Worm (Caenorhabditis elegans): Measurements from ENCODE around the gene Y66D12A.10.
A peak's percentile ranks its signal among the peaks of the same experiment; 100 is the strongest.

Gene Y66D12A.10

ce11 chrIII:11588911-11589310, 23.2 kb downstream of the Y66D12A.10 start, which contains the start of gene Y66D12A.3:
Y66D12A.3 (plus strand) TSS chrIII:11589211.
- no peak for TF ChIP-seq rpc-1 (optimal IDR thresholded peaks at IDR 0.05)
- no peak for TF ChIP-seq rpc-1 (tag; optimal IDR thresholded peaks at IDR 0.05)
- TF ChIP-seq lsy-27 (tag; optimal IDR thresholded peaks at IDR 0.05; ENCODE audit: borderline replicate concordance, insufficient read depth): no peak
- no peak for TF ChIP-seq pha-4 (tag; optimal IDR thresholded peaks at IDR 0.05)
- no peak for TF ChIP-seq sptf-2 (GFP tag; optimal IDR thresholded peaks at IDR 0.05)
- no peak for TF ChIP-seq hmg-20 (GFP tag; IDR thresholded peaks at IDR 0.05)
- no peak for TF ChIP-seq chd-7 (tag; optimal IDR thresholded peaks at IDR 0.05)
- no peak for TF ChIP-seq hsf-1 (GFP tag; IDR thresholded peaks at IDR 0.05)
- no peak for TF ChIP-seq K12H6.12 (tag; optimal IDR thresholded peaks at IDR 0.05)
- TF ChIP-seq mes-4 (tag; optimal IDR thresholded peaks at IDR 0.05): no peak
- TF ChIP-seq madf-8 (GFP tag; conservative IDR thresholded peaks at IDR 0.05): no peak

DNA sequence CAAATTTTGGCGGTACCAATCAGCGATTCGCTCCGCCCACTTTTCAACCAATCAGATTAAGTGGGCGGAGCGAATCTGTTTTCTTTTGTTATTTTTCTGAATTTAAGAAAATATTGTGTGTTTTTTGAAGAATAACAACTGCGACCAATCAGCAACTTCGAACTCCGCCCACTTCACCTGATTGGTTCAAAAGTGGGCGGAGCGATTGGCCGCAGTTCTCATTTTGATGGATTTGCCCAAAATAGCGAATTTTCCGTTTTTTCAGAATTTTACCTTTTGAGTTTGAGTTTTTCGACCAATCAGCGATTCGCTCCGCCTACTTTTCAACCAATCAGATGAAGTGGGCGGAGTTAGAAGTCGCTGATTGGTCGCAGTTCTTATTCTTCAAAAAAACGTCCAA, 23.6 kb downstream of the Y66D12A.10 start:
- TF ChIP-seq madf-6 (GFP tag; IDR thresholded peaks at IDR 0.05): no peak
- no peak for TF ChIP-seq tbx-9 (tag; optimal IDR thresholded peaks at IDR 0.05; ENCODE audit: borderline replicate concordance)
- no peak for TF ChIP-seq repo-1 (tag; optimal IDR thresholded peaks at IDR 0.05)
- TF ChIP-seq chd-7 (tag; optimal IDR thresholded peaks at IDR 0.05): no peak
- no peak for TF ChIP-seq C06A6.2 (GFP tag; conservative IDR thresholded peaks at IDR 0.05)

DNA sequence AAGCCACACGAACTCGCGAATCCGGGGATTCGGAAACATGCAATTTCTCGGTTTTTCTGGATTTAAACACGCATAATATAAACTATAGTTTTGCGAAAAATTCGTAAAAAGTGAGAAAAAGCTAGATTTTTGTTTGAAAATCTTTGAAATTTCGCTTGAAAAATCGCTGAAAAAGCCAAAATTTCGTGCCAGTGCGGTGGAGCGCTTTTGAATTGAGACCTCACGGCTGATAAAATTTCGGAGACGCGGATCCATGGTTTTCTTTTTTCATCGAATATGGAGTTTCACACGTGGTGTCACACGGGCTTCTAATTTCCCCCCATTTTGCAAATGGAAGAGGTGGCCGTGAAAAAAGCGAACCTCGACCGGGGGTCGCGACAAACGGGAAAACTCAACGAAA, 24.6 kb downstream of the Y66D12A.10 start:
- peak; percentile 85 for TF ChIP-seq ceh-100 (GFP tag; IDR thresholded peaks at IDR 0.05)
- TF ChIP-seq Y53G8AR.9 (GFP tag; conservative IDR thresholded peaks at IDR 0.05): no peak
- no peak for TF ChIP-seq mel-28 (tag; optimal IDR thresholded peaks at IDR 0.05; ENCODE audit: borderline replicate concordance)
- TF ChIP-seq hmg-1.2 (GFP tag; IDR thresholded peaks at IDR 0.05): no peak
- TF ChIP-seq mcd-1 (GFP tag; IDR thresholded peaks at IDR 0.05): peak; percentile 72
- no peak for TF ChIP-seq C06A6.2 (GFP tag; conservative IDR thresholded peaks at IDR 0.05)
- no peak for TF ChIP-seq bed-2 (GFP tag; IDR thresholded peaks at IDR 0.05)
- no peak for TF ChIP-seq repo-1 (tag; optimal IDR thresholded peaks at IDR 0.05)
- TF ChIP-seq attf-3 (GFP tag; conservative IDR thresholded peaks at IDR 0.05): no peak
- no peak for TF ChIP-seq madf-10 (tag; optimal IDR thresholded peaks at IDR 0.05)

DNA sequence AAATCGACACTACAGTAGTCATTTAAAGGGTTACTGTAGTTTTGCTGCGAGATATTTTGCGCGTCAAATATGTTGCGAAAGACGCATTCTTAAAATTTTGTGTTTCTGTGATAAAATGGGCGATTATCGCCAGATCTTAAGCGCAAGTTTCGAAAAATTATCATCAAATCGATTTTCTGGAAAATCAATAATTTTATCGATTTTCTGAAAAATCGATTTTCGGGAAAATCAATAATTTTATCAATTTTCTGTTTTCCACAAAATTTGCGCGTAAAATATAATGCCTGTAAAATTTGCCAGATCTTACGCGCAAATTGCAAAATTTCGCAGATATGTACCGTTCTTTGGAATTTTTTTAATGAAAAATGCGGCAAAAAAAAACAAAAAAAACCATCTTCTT, 26.4 kb downstream of the Y66D12A.10 start:
- no peak for TF ChIP-seq mel-28 (tag; optimal IDR thresholded peaks at IDR 0.05; ENCODE audit: borderline replicate concordance)

- TF ChIP-seq lin-54 (GFP tag; optimal IDR thresholded peaks at IDR 0.05) (no peak), efl-1 (GFP tag; optimal IDR thresholded peaks at IDR 0.05) (no peak), aptf-3 (GFP tag; IDR thresholded peaks at IDR 0.05) (no peak), ceh-40 (GFP tag; IDR thresholded peaks at IDR 0.05) (no peak), nfya-2 (GFP tag; IDR thresholded peaks at IDR 0.05) (no peak), lin-26 (GFP tag; IDR thresholded peaks at IDR 0.05) (no peak), dox-1 (GFP tag; IDR thresholded peaks at IDR 0.05) (no peak), madf-3 (GFP tag; IDR thresholded peaks at IDR 0.05) (no peak), rcor-1 (GFP tag; IDR thresholded peaks at IDR 0.05) (no peak), nfyb-1 (GFP tag; IDR thresholded peaks at IDR 0.05) (no peak), B0261.1 (tag; optimal IDR thresholded peaks at IDR 0.05) (no peak), let-526 (GFP tag; IDR thresholded peaks at IDR 0.05) (no peak), chd-7 (tag; optimal IDR thresholded peaks at IDR 0.05) (no peak), T07F8.4 (tag; optimal IDR thresholded peaks at IDR 0.05) (no peak), atf-7 (tag; optimal IDR thresholded peaks at IDR 0.05) (no peak), madf-8 (GFP tag; conservative IDR thresholded peaks at IDR 0.05) (no peak)
Observed at ce11 chrIII:11607870-11608269, 42.2 kb downstream of the Y66D12A.10 start, which contains the start of gene Y66D12A.1. Y66D12A.1 (plus strand) TSS chrIII:11608170.

Data from whole organism, young adult.